Fruit fly (Drosophila melanogaster) whole organism, embryonic: Measurements from ENCODE around the gene DnaJ-H.
A peak's percentile ranks its signal among the peaks of the same experiment; 100 is the strongest.

Source experiments
- CG11560 ChIP-seq: fragments of 200-800 bp; sonication (Bioruptor generic); IDR thresholded peaks from 3 replicates; pipeline ENCODE4 v1.3.6; 2022; ENCODE audit warnings: missing biosample characterization, missing genetic modification characterization
- CG12219 ChIP-seq: fragments of 200-800 bp; sonication (Bioruptor generic); optimal IDR thresholded peaks from 3 replicates; lab custom pipeline; 2018; ENCODE audit warnings: missing biosample characterization, mild to moderate bottlenecking, missing genetic modification characterization
- CG15514 ChIP-seq: fragments of 200-800 bp; sonication (Bioruptor generic); optimal IDR thresholded peaks from 3 replicates; lab custom pipeline; 2017; ENCODE audit warnings: missing biosample characterization, missing genetic modification characterization, mild to moderate bottlenecking, moderate library complexity, missing genetic modification reagents
- CG1792 ChIP-seq: fragments of 200-800 bp; sonication (Bioruptor generic); optimal IDR thresholded peaks from 2 replicates; lab custom pipeline; 2016; ENCODE audit warnings: missing biosample characterization, missing genetic modification characterization
- CG32532 ChIP-seq: fragments of 200-800 bp; sonication (Bioruptor generic); IDR thresholded peaks from 2 replicates; pipeline ENCODE4 v1.3.6; 2022; ENCODE audit warnings: missing biosample characterization, missing genetic modification characterization
- CG3281 ChIP-seq: fragments of 200-800 bp; sonication (Bioruptor generic); optimal IDR thresholded peaks from 3 replicates; lab custom pipeline; 2017; ENCODE audit warnings: missing biosample characterization, mild to moderate bottlenecking, missing genetic modification characterization
- CG34376 ChIP-seq: fragments of 200-800 bp; sonication (Bioruptor generic); optimal IDR thresholded peaks from 2 replicates; lab custom pipeline; 2018; ENCODE audit warnings: missing biosample characterization, mild to moderate bottlenecking, missing genetic modification characterization
- CG8089 ChIP-seq: fragments of 200-800 bp; sonication (Bioruptor generic); optimal IDR thresholded peaks from 3 replicates; lab custom pipeline; 2016; ENCODE audit warnings: missing biosample characterization, missing genetic modification characterization
- CG9876 ChIP-seq: fragments of 200-800 bp; sonication (Bioruptor generic); optimal IDR thresholded peaks from 2 replicates; lab custom pipeline; 2016; ENCODE audit warnings: missing biosample characterization, missing genetic modification characterization
- Elba2 ChIP-seq: fragments of 200-800 bp; sonication (Bioruptor generic); optimal IDR thresholded peaks from 3 replicates; lab custom pipeline; 2016; ENCODE audit warnings: missing biosample characterization, missing genetic modification characterization
- Fer1 ChIP-seq: fragments of 200-800 bp; sonication (Bioruptor generic); optimal IDR thresholded peaks from 2 replicates; lab custom pipeline; 2017; ENCODE audit warnings: missing biosample characterization, mild to moderate bottlenecking, missing genetic modification characterization
- GATAe ChIP-seq: fragments of 200-800 bp; sonication (Bioruptor generic); conservative IDR thresholded peaks from 2 replicates; pipeline ENCODE4 v1.3.6; 2022; ENCODE audit warnings: missing biosample characterization, missing genetic modification characterization
- HHEX ChIP-seq: fragments of 200-800 bp; sonication (Bioruptor generic); optimal IDR thresholded peaks from 3 replicates; lab custom pipeline; 2017; ENCODE audit warnings: missing biosample characterization, mild to moderate bottlenecking, missing genetic modification characterization, missing genetic modification reagents
- Hr78 ChIP-seq, 2 experiments: fragments of 200-800 bp in 1 of 2; fragments of >200 bp in 1 of 2; sonication (Bioruptor generic) in 1 of 2; optimal IDR thresholded peaks; 2 replicates each; lab custom pipeline; 2017 to 2019; ENCODE audit warnings: missing biosample characterization in 2 of 2, missing genetic modification characterization in 2 of 2, mild to moderate bottlenecking in 1 of 2, moderate library complexity in 1 of 2
- MTF-1 ChIP-seq: fragments of 200-800 bp; sonication (Bioruptor generic); optimal IDR thresholded peaks from 2 replicates; lab custom pipeline; 2018; ENCODE audit warnings: missing biosample characterization, mild to moderate bottlenecking, missing genetic modification characterization, borderline replicate concordance
- Med ChIP-seq: fragments of 200-800 bp; sonication (Bioruptor generic); peaks from one replicate; lab custom pipeline; 2016; ENCODE audit warnings: missing biosample characterization, missing genetic modification characterization, mild to moderate bottlenecking, inconsistent platforms, moderate library complexity
- Meics ChIP-seq: fragments of 200-800 bp; sonication (Bioruptor generic); optimal IDR thresholded peaks from 2 replicates; lab custom pipeline; 2017; ENCODE audit warnings: missing biosample characterization, mild to moderate bottlenecking, missing genetic modification characterization
- Nf-YC ChIP-seq: fragments of 200-800 bp; optimal IDR thresholded peaks from 3 replicates; lab custom pipeline; 2019; ENCODE audit warnings: missing biosample characterization, mild to moderate bottlenecking, missing genetic modification characterization, moderate library complexity
- Poxn ChIP-seq: fragments of 200-800 bp; sonication (Bioruptor generic); IDR thresholded peaks from 2 replicates; pipeline ENCODE4 v1.3.6; 2022; ENCODE audit warnings: missing biosample characterization, missing genetic modification characterization
- Trl ChIP-seq, 3 experiments: fragments of >200 bp in 2 of 3; fragments of 200-800 bp in 1 of 3; sonication (Bioruptor generic) in 1 of 3; optimal IDR thresholded peaks; 2 replicates in 1 of 3; 3 replicates in 2 of 3; lab custom pipeline; 2016 to 2017; ENCODE audit warnings: missing biosample characterization in 1 of 3, missing genetic modification characterization in 1 of 3
- YL-1 ChIP-seq: fragments of 200-800 bp; sonication (Bioruptor generic); optimal IDR thresholded peaks from 3 replicates; lab custom pipeline; 2017; ENCODE audit warnings: missing biosample characterization, mild to moderate bottlenecking, missing genetic modification characterization
- abd-A ChIP-seq: fragments of 200-800 bp; sonication (Bioruptor generic); optimal IDR thresholded peaks from 3 replicates; lab custom pipeline; 2019; ENCODE audit warnings: missing biosample characterization, mild to moderate bottlenecking, missing genetic modification characterization, moderate library complexity
- ac ChIP-seq: fragments of 200-800 bp; sonication (Bioruptor generic); optimal IDR thresholded peaks from 3 replicates; lab custom pipeline; 2017; ENCODE audit warnings: missing biosample characterization, mild to moderate bottlenecking, missing genetic modification characterization
- ato ChIP-seq: fragments of 200-800 bp; sonication (Bioruptor generic); IDR thresholded peaks from 2 replicates; pipeline ENCODE4 v1.3.6; 2022; ENCODE audit warnings: missing biosample characterization, missing genetic modification characterization; ENCODE audit not compliant: partially characterized antibody
- az2 ChIP-seq: fragments of 200-800 bp; sonication (Bioruptor generic); optimal IDR thresholded peaks from 3 replicates; lab custom pipeline; 2016; ENCODE audit warnings: missing biosample characterization, missing genetic modification characterization
- bab2 ChIP-seq: fragments of 200-800 bp; sonication (Bioruptor generic); optimal IDR thresholded peaks from 2 replicates; lab custom pipeline; 2016; ENCODE audit warnings: missing biosample characterization, missing genetic modification characterization
- bcd ChIP-seq: fragments of 200-800 bp; sonication (Bioruptor generic); optimal IDR thresholded peaks from 2 replicates; lab custom pipeline; 2017; ENCODE audit warnings: missing biosample characterization, mild to moderate bottlenecking, missing genetic modification characterization
- cwo ChIP-seq: fragments of 200-800 bp; sonication (Bioruptor generic); optimal IDR thresholded peaks from 3 replicates; lab custom pipeline; 2017; ENCODE audit warnings: missing biosample characterization, missing genetic modification characterization, mild to moderate bottlenecking, moderate library complexity, missing genetic modification reagents
- dm ChIP-seq: fragments of 200-800 bp; sonication (Bioruptor generic); optimal IDR thresholded peaks from 3 replicates; lab custom pipeline; 2016; ENCODE audit warnings: missing biosample characterization, missing genetic modification characterization
- dmrt99B ChIP-seq: fragments of 200-800 bp; sonication (Bioruptor generic); optimal IDR thresholded peaks from 2 replicates; lab custom pipeline; 2018; ENCODE audit warnings: missing biosample characterization, mild to moderate bottlenecking, missing genetic modification characterization, moderate library complexity
- insv ChIP-seq, 2 experiments: fragments of 200-800 bp; sonication (Bioruptor generic); optimal IDR thresholded peaks; 3 replicates each; lab custom pipeline; 2016 to 2018; ENCODE audit warnings: missing biosample characterization in 2 of 2, missing genetic modification characterization in 2 of 2
- jumu ChIP-seq: fragments of 200-800 bp; sonication (Bioruptor generic); optimal IDR thresholded peaks from 3 replicates; lab custom pipeline; 2016; ENCODE audit warnings: missing biosample characterization, missing genetic modification characterization
- klu ChIP-seq: fragments of 200-800 bp; sonication (Bioruptor generic); IDR thresholded peaks from 2 replicates; pipeline ENCODE4 v1.3.6; 2022; ENCODE audit warnings: missing biosample characterization, missing genetic modification characterization
- kni ChIP-seq: fragments of 200-800 bp; sonication (Bioruptor generic); optimal IDR thresholded peaks from 3 replicates; lab custom pipeline; 2017; ENCODE audit warnings: mild to moderate bottlenecking, missing biosample characterization, missing genetic modification reagents, missing genetic modification characterization
- lab ChIP-seq: fragments of 200-800 bp; sonication (Bioruptor generic); optimal IDR thresholded peaks from 3 replicates; lab custom pipeline; 2017; ENCODE audit warnings: missing biosample characterization, missing genetic modification characterization, mild to moderate bottlenecking, moderate library complexity, missing genetic modification reagents
- mam ChIP-seq: fragments of 200-800 bp; sonication (Bioruptor generic); optimal IDR thresholded peaks from 3 replicates; lab custom pipeline; 2016; ENCODE audit warnings: missing biosample characterization, missing genetic modification characterization
- mirr ChIP-seq: fragments of 200-800 bp; sonication (Bioruptor generic); optimal IDR thresholded peaks from 3 replicates; lab custom pipeline; 2018; ENCODE audit warnings: missing biosample characterization, mild to moderate bottlenecking, missing genetic modification characterization
- nerfin-1 ChIP-seq: fragments of 200-800 bp; sonication (Bioruptor generic); optimal IDR thresholded peaks from 3 replicates; lab custom pipeline; 2019; ENCODE audit warnings: missing biosample characterization, mild to moderate bottlenecking, missing genetic modification characterization, moderate library complexity
- nerfin-2 ChIP-seq: fragments of 200-800 bp; sonication (Bioruptor generic); IDR thresholded peaks from 2 replicates; pipeline ENCODE4 v1.3.6; 2022; ENCODE audit warnings: missing biosample characterization, missing genetic modification characterization; ENCODE audit not compliant: partially characterized antibody
- onecut ChIP-seq: fragments of 200-800 bp; sonication (Bioruptor generic); IDR thresholded peaks from 2 replicates; pipeline ENCODE4 v1.3.6; 2022; ENCODE audit warnings: missing biosample characterization, missing genetic modification characterization
- pan ChIP-seq, 4 experiments: fragments of >200 bp in 3 of 4; fragments of 200-800 bp in 1 of 4; sonication (Bioruptor generic) in 1 of 4; optimal IDR thresholded peaks in 3 of 4; IDR thresholded peaks in 1 of 4; 2 replicates each; pipeline versions ENCODE4 v1.3.6 to Lab custom; 2017 to 2022; ENCODE audit warnings: missing biosample characterization in 2 of 4, missing genetic modification characterization in 2 of 4, mixed read lengths in 1 of 4
- peb ChIP-seq: fragments of 200-800 bp; sonication (Bioruptor generic); IDR thresholded peaks from 2 replicates; pipeline ENCODE4 v1.3.6; 2022; ENCODE audit warnings: missing biosample characterization, missing genetic modification characterization

The DnaJ-H gene

DNA sequence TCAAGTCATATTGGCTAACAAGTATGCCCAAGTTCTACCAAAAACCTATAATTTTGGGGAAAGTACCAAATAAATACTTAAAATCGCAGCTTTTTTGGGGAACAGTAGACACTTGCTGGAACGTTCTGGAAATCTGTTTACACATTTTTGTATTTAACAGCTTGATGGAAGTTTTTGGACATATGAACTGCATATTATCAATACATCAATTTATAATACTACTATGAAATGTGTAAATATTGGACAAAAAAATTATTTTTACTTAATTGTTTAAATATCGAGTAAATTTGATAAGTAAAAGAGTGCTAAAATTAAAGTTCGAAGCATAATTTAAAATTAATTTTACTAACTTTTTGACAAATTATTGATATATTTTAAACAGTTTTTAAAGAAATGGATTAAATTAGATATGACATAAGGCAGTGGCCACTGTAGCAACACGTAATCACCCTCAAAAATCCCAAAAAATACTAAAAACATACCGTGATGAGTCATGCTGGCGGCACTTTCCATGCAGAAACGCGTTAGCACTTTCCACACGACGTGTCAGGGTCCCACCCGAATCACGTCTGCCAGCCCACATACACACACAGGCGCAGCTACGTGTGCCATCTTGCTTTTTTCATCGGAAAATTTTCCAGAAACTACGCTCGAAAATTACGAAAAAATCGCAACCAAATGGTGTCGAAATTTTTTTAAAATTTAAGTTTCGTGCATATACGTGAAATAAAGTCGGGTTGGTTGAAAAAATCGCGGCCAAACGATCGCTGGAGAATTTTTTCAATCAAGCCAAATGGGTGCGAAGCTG is 674 bp downstream of the DnaJ-H start, which contains the start of gene Sirt1 (continued):
- TF ChIP-seq lab (GFP tag; lab: Kevin White, UChicago) (peak; percentile 76), jumu (GFP tag; lab: Kevin White, UChicago) (peak; percentile 22), CG11560 (tag; lab: Robert Waterston, UW) (peak; percentile 65; the same call in 2 of the 3 replicates), CG8089 (peak; percentile 4), nerfin-2 (no peak), peb (GFP tag; lab: Robert Waterston, UW) (peak; percentile 39; the same call in 1 of the 2 replicates), CG1792 (GFP tag; lab: Kevin White, UChicago) (peak; percentile 4), cwo (GFP tag; lab: Kevin White, UChicago) (peak; percentile 72), ac (GFP tag; lab: Kevin White, UChicago) (no peak), dmrt99B (tag; lab: Kevin White, UChicago) (no peak), YL-1 (GFP tag; lab: Kevin White, UChicago) (peak; percentile 100), GATAe (GFP tag; lab: Robert Waterston, UW) (no peak), Poxn (GFP tag; lab: Robert Waterston, UW) (peak; percentile 53), Med (GFP tag; lab: Kevin White, UChicago) (peak; percentile 88), dm (no peak), klu (peak; percentile 84; the same call in 1 of the 2 replicates), onecut (peak; percentile 51), az2 (GFP tag; lab: Kevin White, UChicago) (peak; percentile 92), CG32532 (GFP tag; lab: Robert Waterston, UW) (peak; percentile 84), nerfin-1 (peak; percentile 80), kni (no peak)

- TF ChIP-seq Hr78 (GFP tag; optimal IDR thresholded peaks at IDR 0.05; lab: Kevin White, UChicago) (no peak), CG15514 (peak; percentile 46)
Measured at dm6 chr2L:13160227-13160626, 5.6 kb downstream of the DnaJ-H start, which contains the start of gene kmg. kmg (plus strand) TSS chr2L:13160527.

DNA sequence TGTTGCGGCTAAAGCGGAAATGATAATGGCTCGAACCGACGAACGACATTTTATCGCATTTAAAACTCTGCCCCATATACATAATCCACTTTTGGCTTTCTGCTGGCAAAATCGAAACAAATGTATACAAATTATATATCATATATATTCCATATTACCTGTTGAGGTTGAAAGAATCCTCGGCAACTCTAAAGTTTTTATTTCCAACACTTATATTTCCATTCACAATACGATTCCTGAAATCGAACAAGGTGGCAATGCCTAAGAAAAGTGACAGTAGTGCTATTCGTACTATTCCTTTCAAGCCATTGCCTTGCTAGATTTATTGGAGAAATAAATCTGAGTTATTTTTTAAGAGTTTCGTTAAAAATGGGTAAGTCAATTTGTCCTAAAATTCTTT is 7.4 kb downstream of the DnaJ-H start, which contains the start of gene Pk34A:
TSS of gene Pk34A (plus strand) at position 301 of the 400 bp plus-strand sequence.
- no peak for TF ChIP-seq ato
- TF ChIP-seq mam: no peak
- no peak for TF ChIP-seq insv (GFP tag; optimal IDR thresholded peaks at IDR 0.05; lab: Kevin White, UChicago)

dm6 chr2L:13157903-13158302 is 8.0 kb downstream of the DnaJ-H start:
- TF ChIP-seq mirr (GFP tag; lab: Kevin White, UChicago) (peak; percentile 51), CG3281 (GFP tag; lab: Kevin White, UChicago) (peak; percentile 51), CG9876 (GFP tag; lab: Kevin White, UChicago) (no peak), Elba2 (GFP tag; lab: Kevin White, UChicago) (peak; percentile 15), Meics (GFP tag; lab: Kevin White, UChicago) (peak; percentile 42), Trl (optimal IDR thresholded peaks at IDR 0.05; lab: Kevin White, UChicago) (no peak), Trl (GFP tag; optimal IDR thresholded peaks at IDR 0.05; lab: Kevin White, UChicago) (no peak), bcd (GFP tag; lab: Kevin White, UChicago) (peak; percentile 6), pan (optimal IDR thresholded peaks at IDR 0.05; lab: Kevin White, UChicago) (no peak), pan (GFP tag; optimal IDR thresholded peaks at IDR 0.05 in 1 of 2, IDR thresholded peaks at IDR 0.05 in 1 of 2) (peak in 1 of 2 experiments; percentile 15), ac (GFP tag; lab: Kevin White, UChicago) (no peak), Fer1 (peak; percentile 38), CG34376 (peak; percentile 34), CG12219 (peak; percentile 8), MTF-1 (peak; percentile 11), HHEX (GFP tag; lab: Kevin White, UChicago) (peak; percentile 51), CG15514 (peak; percentile 22), CG32532 (GFP tag; lab: Robert Waterston, UW) (peak; percentile 33; the same call in 1 of the 2 replicates), abd-A (tag; lab: Kevin White, UChicago) (no peak), kni (no peak), Nf-YC (tag; lab: Kevin White, UChicago) (peak; percentile 1), lab (GFP tag; lab: Kevin White, UChicago) (peak; percentile 60), bab2 (GFP tag; lab: Kevin White, UChicago) (no peak)
